Worm (Caenorhabditis elegans): ENCODE results near the gene Y50E8A.11.
A peak's percentile ranks its signal among the peaks of the same experiment; 100 is the strongest.

Y50E8A.11 gene

ce11 chrV:14828407-14828806 is 47.2 kb downstream of the Y50E8A.11 start (continued):
- TF ChIP-seq egl-44 (GFP tag; IDR thresholded peaks at IDR 0.05) = no peak; the same call in 1 of the 2 replicates
- no peak for TF ChIP-seq mcd-1 (GFP tag; IDR thresholded peaks at IDR 0.05)
- peak; percentile 74 for TF ChIP-seq repo-1 (tag; optimal IDR thresholded peaks at IDR 0.05)
- TF ChIP-seq cebp-1 (GFP tag; IDR thresholded peaks at IDR 0.05) = no peak
- TF ChIP-seq cebp-1 (tag; optimal IDR thresholded peaks at IDR 0.05) = peak; percentile 63
- TF ChIP-seq unc-130 (GFP tag; optimal IDR thresholded peaks at IDR 0.05) = no peak
- no peak for TF ChIP-seq rpc-1 (optimal IDR thresholded peaks at IDR 0.05)
- TF ChIP-seq rpc-1 (tag; optimal IDR thresholded peaks at IDR 0.05) = no peak
- no peak for TF ChIP-seq bed-1 (GFP tag; IDR thresholded peaks at IDR 0.05)
- TF ChIP-seq lir-1 (GFP tag; conservative IDR thresholded peaks at IDR 0.05) = no peak
- peak; percentile 50 for TF ChIP-seq atf-7 (tag; optimal IDR thresholded peaks at IDR 0.05)
- TF ChIP-seq snpc-4 (GFP tag; optimal IDR thresholded peaks at IDR 0.05) = no peak
- peak in 1 of 4 experiments; percentile 33 for TF ChIP-seq snpc-4 (tag; optimal IDR thresholded peaks at IDR 0.05)
- TF ChIP-seq hmg-20 (GFP tag; IDR thresholded peaks at IDR 0.05) = no peak
- peak; percentile 14 for TF ChIP-seq lin-40 (tag; optimal IDR thresholded peaks at IDR 0.05)
- no peak for TF ChIP-seq somi-1 (GFP tag; optimal IDR thresholded peaks at IDR 0.05)
- no peak for TF ChIP-seq nhr-179 (tag; optimal IDR thresholded peaks at IDR 0.05)
- TF ChIP-seq nfya-2 (GFP tag; IDR thresholded peaks at IDR 0.05) = no peak
- no peak for TF ChIP-seq ZK185.1 (tag; optimal IDR thresholded peaks at IDR 0.05; ENCODE audit: poor library complexity, severe bottlenecking)
- no peak for TF ChIP-seq ceh-40 (GFP tag; IDR thresholded peaks at IDR 0.05)
- TF ChIP-seq ztf-28 (GFP tag; IDR thresholded peaks at IDR 0.05) = no peak
- no peak for TF ChIP-seq mxl-1 (tag; optimal IDR thresholded peaks at IDR 0.05)
- TF ChIP-seq pbrm-1 (GFP tag; IDR thresholded peaks at IDR 0.05) = 0 out of 2 replicates have a peak, but pooled peaks have one; percentile 28
- TF ChIP-seq lin-54 (GFP tag; optimal IDR thresholded peaks at IDR 0.05) = no peak
- no peak for TF ChIP-seq rcor-1 (GFP tag; IDR thresholded peaks at IDR 0.05)
- TF ChIP-seq nfyb-1 (GFP tag; IDR thresholded peaks at IDR 0.05) = no peak; the same call in 1 of the 2 replicates
- TF ChIP-seq lsl-1 (GFP tag; optimal IDR thresholded peaks at IDR 0.05) = no peak
- TF ChIP-seq gei-17 (GFP tag; optimal IDR thresholded peaks at IDR 0.05) = no peak
- TF ChIP-seq B0336.3 (GFP tag; IDR thresholded peaks at IDR 0.05) = peak; percentile 79
- 0 out of 2 replicates have a peak, but pooled peaks have one; percentile 22 for TF ChIP-seq Y67H2A.10 (GFP tag; conservative IDR thresholded peaks at IDR 0.05)
- no peak for TF ChIP-seq snpc-1.1 (tag; optimal IDR thresholded peaks at IDR 0.05; ENCODE audit: insufficient read depth)
- no peak for TF ChIP-seq aptf-2 (GFP tag; conservative IDR thresholded peaks at IDR 0.05)

ce11 chrV:14830267-14831175 is 49.3 kb downstream of the Y50E8A.11 start:
- TF ChIP-seq bed-2 (GFP tag; IDR thresholded peaks at IDR 0.05) (0 out of 2 replicates have a peak, but pooled peaks have one; percentile 19), K12H6.12 (tag; optimal IDR thresholded peaks at IDR 0.05) (peak; percentile 3), cebp-2 (GFP tag; IDR thresholded peaks at IDR 0.05) (no peak), let-607 (tag; optimal IDR thresholded peaks at IDR 0.05) (peak; percentile 94 to 96), F52B5.7 (tag; optimal IDR thresholded peaks at IDR 0.05) (peak; percentile 52), hmg-1.2 (GFP tag; IDR thresholded peaks at IDR 0.05) (peak; percentile 49; the same call in 1 of the 2 replicates), lsl-1 (GFP tag; optimal IDR thresholded peaks at IDR 0.05) (no peak), B0336.3 (GFP tag; IDR thresholded peaks at IDR 0.05) (peak; percentile 13; the same call in 1 of the 2 replicates), rec-8 (tag; optimal IDR thresholded peaks at IDR 0.05) (no peak), dox-1 (GFP tag; IDR thresholded peaks at IDR 0.05) (peak; percentile 42; the same call in 1 of the 2 replicates), rcor-1 (GFP tag; IDR thresholded peaks at IDR 0.05) (0 out of 2 replicates have a peak, but pooled peaks have one; percentile 21), egl-44 (GFP tag; IDR thresholded peaks at IDR 0.05) (0 out of 2 replicates have a peak, but pooled peaks have one; percentile 7), nhr-80 (tag; optimal IDR thresholded peaks at IDR 0.05) (peak; percentile 53), zfh-2 (GFP tag; conservative IDR thresholded peaks at IDR 0.05) (peak; percentile 93), lin-26 (GFP tag; IDR thresholded peaks at IDR 0.05) (0 out of 2 replicates have a peak, but pooled peaks have one; percentile 13)
